Worm (Caenorhabditis elegans): Measurements from ENCODE around the gene C25E10.7.

The C25E10.7 gene

DNA sequence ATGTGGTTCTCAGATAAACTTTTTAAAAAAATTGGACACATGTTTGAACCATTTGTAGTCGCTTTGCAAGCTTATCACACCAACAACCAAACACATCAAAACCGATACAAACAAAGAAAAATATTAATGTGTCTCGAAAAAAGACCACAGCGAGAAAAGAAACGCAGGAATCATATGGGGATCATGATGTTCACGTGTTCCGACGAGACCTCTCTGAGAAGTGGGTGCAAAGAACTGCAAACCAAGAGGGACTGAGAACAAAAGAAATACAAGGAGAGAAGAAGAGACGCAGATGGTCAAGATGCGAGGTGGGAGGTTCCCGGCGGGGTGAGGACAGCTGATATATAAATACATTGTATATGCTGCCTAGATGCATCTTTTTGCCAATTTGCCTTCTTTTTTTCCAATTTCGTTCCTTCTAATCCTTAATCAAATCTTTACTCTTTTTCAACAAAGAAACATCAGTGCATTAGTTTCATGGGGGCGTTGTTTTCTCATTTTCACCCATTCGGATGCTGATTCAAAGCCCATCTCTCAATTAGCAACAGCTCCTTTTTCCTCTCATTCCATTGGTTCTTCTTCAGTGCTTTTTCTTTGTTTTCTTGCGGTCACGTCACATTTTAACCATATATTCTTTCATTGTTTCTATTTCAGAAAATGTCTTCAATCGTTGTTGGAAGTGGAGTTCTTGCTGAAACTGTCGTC is 44.8 kb upstream of the C25E10.7 start, which contains the start of gene F21C10.10 (continued):
- TF ChIP-seq lin-35 (GFP tag; optimal IDR thresholded peaks at IDR 0.05) = peak in 1 of 3 experiments; percentile 0
- no peak for TF ChIP-seq aptf-3 (GFP tag; IDR thresholded peaks at IDR 0.05)
- no peak for TF ChIP-seq lir-1 (GFP tag; conservative IDR thresholded peaks at IDR 0.05)
- TF ChIP-seq tlf-1 (GFP tag; optimal IDR thresholded peaks at IDR 0.05) = peak; percentile 34
- no peak for TF ChIP-seq Y67H2A.10 (GFP tag; conservative IDR thresholded peaks at IDR 0.05)
- no peak for TF ChIP-seq Y53F4B.3 (GFP tag; IDR thresholded peaks at IDR 0.05)
- peak; percentile 52 for TF ChIP-seq gei-17 (GFP tag; optimal IDR thresholded peaks at IDR 0.05)
- TF ChIP-seq die-1 (tag; optimal IDR thresholded peaks at IDR 0.05) = peak; percentile 21
- peak; percentile 59; the same call in 1 of the 2 replicates for TF ChIP-seq B0336.3 (GFP tag; IDR thresholded peaks at IDR 0.05)
- TF ChIP-seq ceh-27 (GFP tag; optimal IDR thresholded peaks at IDR 0.05) = peak; percentile 80
- TF ChIP-seq Y56A3A.18 (GFP tag; IDR thresholded peaks at IDR 0.05) = no peak
- TF ChIP-seq bed-2 (GFP tag; IDR thresholded peaks at IDR 0.05) = no peak
- TF ChIP-seq dpff-1 (tag; optimal IDR thresholded peaks at IDR 0.05) = no peak
- TF ChIP-seq F55B11.4 (tag; optimal IDR thresholded peaks at IDR 0.05; ENCODE audit: borderline replicate concordance, insufficient read depth) = no peak
- no peak for TF ChIP-seq mel-28 (tag; optimal IDR thresholded peaks at IDR 0.05; ENCODE audit: borderline replicate concordance)
- no peak for TF ChIP-seq zfh-2 (GFP tag; conservative IDR thresholded peaks at IDR 0.05)
- no peak for TF ChIP-seq fkh-3 (tag; optimal IDR thresholded peaks at IDR 0.05)
- TF ChIP-seq attf-3 (GFP tag; conservative IDR thresholded peaks at IDR 0.05) = no peak
- no peak for TF ChIP-seq sdz-38 (tag; optimal IDR thresholded peaks at IDR 0.05)
- no peak for TF ChIP-seq snpc-4 (GFP tag; optimal IDR thresholded peaks at IDR 0.05)
- peak in 2 of 4 experiments; percentile 22 to 48 for TF ChIP-seq snpc-4 (tag; optimal IDR thresholded peaks at IDR 0.05)
- no peak for TF ChIP-seq ztf-25 (GFP tag; IDR thresholded peaks at IDR 0.05)
- TF ChIP-seq madf-6 (GFP tag; IDR thresholded peaks at IDR 0.05) = no peak
- peak; percentile 87 for TF ChIP-seq ztf-26 (tag; optimal IDR thresholded peaks at IDR 0.05)
- TF ChIP-seq madf-8 (GFP tag; conservative IDR thresholded peaks at IDR 0.05) = no peak
- TF ChIP-seq ets-4 (GFP tag; optimal IDR thresholded peaks at IDR 0.05) = no peak
- TF ChIP-seq ceh-40 (GFP tag; IDR thresholded peaks at IDR 0.05) = no peak
- no peak for TF ChIP-seq F37B4.10 (GFP tag; IDR thresholded peaks at IDR 0.05)
- peak; percentile 69 for TF ChIP-seq chd-7 (tag; optimal IDR thresholded peaks at IDR 0.05)
- TF ChIP-seq T26A5.8 (tag; optimal IDR thresholded peaks at IDR 0.05) = no peak
- no peak for TF ChIP-seq F39B2.1 (GFP tag; IDR thresholded peaks at IDR 0.05)
- no peak for TF ChIP-seq nfya-1 (tag; optimal IDR thresholded peaks at IDR 0.05; ENCODE audit: borderline replicate concordance, insufficient read depth)
- TF ChIP-seq F57C9.4 (tag; optimal IDR thresholded peaks at IDR 0.05) = no peak
- TF ChIP-seq bed-1 (GFP tag; IDR thresholded peaks at IDR 0.05) = no peak
- no peak for TF ChIP-seq snpc-1.3 (tag; optimal IDR thresholded peaks at IDR 0.05; ENCODE audit: insufficient read depth)
- no peak for TF ChIP-seq ccch-3 (GFP tag; optimal IDR thresholded peaks at IDR 0.05)
- no peak for TF ChIP-seq tbx-9 (tag; optimal IDR thresholded peaks at IDR 0.05; ENCODE audit: borderline replicate concordance)
- TF ChIP-seq ceh-79 (tag; optimal IDR thresholded peaks at IDR 0.05) = no peak
- peak; percentile 58 for TF ChIP-seq ekl-4 (GFP tag; IDR thresholded peaks at IDR 0.05)
- peak; percentile 54 for TF ChIP-seq tbp1 (GFP tag; optimal IDR thresholded peaks at IDR 0.05)
- peak; percentile 80 for TF ChIP-seq K11D2.4 (GFP tag; IDR thresholded peaks at IDR 0.05)
- no peak for TF ChIP-seq xnd-1 (tag; optimal IDR thresholded peaks at IDR 0.05)
- no peak for TF ChIP-seq F10E7.11 (tag; optimal IDR thresholded peaks at IDR 0.05)
- no peak for TF ChIP-seq ztf-3 (GFP tag; optimal IDR thresholded peaks at IDR 0.05)
- peak; percentile 69 for TF ChIP-seq ZK185.1 (tag; optimal IDR thresholded peaks at IDR 0.05; ENCODE audit: poor library complexity, severe bottlenecking)
- TF ChIP-seq him-1 (tag; optimal IDR thresholded peaks at IDR 0.05) = no peak
- TF ChIP-seq dpl-1 (GFP tag; optimal IDR thresholded peaks at IDR 0.05) = no peak
- no peak for TF ChIP-seq egl-18 (GFP tag; IDR thresholded peaks at IDR 0.05)
